Fruit fly (Drosophila melanogaster) whole organism, larva: ENCODE results near the gene cyst.
A peak's percentile ranks its signal among the peaks of the same experiment; 100 is the strongest.

ENCODE experiments used
- noc ChIP-seq: fragments of 200-800 bp; sonication (Bioruptor generic); optimal IDR thresholded peaks from 3 replicates; lab custom pipeline; 2019; ENCODE audit warnings: missing biosample characterization, mild to moderate bottlenecking, missing genetic modification characterization, moderate library complexity

Gene cyst

DNA sequence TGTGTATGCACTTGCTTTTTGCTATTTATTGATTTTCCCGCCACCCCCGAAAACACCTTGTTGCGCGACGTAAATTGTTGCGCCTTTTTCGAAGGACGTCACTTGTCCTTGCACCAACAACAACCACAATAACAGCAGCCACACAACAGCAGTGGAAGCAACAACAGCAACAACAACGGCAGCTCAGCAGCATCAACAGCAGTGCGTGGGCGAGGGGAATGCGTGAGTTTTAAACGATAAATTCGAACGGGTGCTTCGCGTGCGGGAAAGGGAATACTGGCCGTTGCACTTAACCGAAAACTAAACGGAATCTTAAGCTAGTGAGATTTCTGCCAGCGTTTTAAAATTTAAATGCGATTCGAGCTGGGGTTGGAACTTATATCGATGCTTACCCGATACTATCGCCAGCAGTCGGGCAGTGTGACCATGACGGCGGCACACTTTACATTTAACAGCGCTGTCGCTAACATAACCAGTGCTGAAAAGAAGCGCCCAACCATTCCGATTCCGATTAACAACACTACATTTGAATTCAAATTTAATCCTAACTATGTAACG is at the start of gene cyst:
Gene cyst (minus strand): TSS at position 404 of the 558 bp plus-strand sequence.
- TF ChIP-seq noc (tag; lab: Kevin White, UChicago): no peak

DNA sequence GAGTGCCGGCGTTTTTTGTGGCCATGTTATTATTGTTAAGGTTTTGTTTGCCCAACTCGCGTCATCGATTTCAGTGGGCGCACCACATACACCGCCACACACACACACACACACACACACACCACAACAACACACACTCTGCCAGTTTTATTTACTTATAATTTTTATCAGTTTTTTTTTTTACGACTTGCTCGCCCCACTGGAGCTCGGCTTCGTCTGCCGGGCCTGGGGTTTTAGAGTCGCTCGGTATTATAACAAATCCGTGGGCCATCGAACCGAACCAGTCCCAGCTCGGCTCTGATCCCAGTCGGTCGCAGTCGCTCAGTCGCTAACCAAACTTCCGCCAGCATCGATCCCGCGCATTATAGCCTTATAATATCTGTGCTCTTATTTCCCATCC is 40.8 kb upstream of the cyst start:
- TF ChIP-seq noc (tag; lab: Kevin White, UChicago): no peak

DNA sequence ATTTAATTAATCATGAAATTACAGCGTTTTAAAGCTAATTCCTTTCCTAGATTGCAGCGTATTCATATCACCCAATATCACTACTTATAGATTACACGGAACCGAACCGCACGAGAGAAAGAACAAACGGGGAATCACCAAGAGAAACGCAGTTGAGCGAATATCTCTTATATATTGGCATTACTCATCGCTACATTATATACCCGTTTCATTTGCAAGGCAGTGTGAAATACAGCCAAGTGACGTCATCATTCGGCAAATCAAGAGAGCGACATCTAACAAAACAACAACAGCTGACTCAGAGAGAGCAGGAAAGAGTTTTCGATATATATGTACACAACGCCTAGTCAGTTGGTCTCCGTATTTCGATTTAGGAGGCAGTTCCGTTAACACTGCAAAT is 39.6 kb upstream of the cyst start, which contains the start of gene Tep4:
Gene Tep4 (plus strand): TSS at position 350 of the 400 bp plus-strand sequence.
- TF ChIP-seq noc (tag; lab: Kevin White, UChicago): no peak

DNA sequence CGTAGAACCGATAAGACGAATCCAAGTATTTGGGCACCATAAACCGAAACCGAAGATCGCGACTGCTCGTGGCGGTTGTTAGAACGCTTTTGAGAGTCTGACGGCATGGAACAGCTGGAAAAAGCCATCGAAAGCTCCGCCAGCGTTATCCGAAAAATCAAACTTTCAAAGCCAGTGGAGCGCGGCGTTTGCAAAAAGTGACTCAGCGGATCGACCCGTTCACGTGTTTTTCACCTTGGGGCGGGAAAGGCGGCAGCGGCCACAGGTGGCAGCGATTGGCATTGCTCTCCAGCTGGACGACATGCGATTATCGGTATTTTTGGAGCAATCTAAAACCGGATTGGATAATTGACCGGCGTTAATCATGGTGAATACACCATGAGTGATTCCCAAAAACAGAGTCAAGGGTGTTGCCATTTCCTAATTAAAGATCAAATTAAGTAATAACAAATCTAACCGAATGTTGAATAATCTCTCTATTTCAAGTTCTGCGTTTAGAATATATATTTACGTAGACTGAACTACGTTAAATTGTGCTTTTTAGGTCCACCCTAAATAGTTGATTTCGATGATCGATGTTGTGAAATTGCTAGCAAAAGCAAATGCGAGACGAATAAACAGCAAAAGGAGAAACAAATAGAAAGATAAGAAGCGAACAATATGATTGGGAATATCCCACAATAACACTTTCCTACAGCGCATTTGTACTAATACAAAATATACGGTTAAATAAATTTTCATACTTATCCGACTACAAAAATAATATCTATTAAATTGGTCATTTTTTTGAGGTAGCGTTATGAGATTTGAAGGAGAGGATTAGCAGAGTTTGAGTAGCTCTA is 38.5 kb upstream of the cyst start, which contains the start of gene CG10337:
Gene CG10337 (minus strand): TSS at position 91 of the 842 bp plus-strand sequence.
- TF ChIP-seq noc (tag; lab: Kevin White, UChicago): peak; percentile 86

DNA sequence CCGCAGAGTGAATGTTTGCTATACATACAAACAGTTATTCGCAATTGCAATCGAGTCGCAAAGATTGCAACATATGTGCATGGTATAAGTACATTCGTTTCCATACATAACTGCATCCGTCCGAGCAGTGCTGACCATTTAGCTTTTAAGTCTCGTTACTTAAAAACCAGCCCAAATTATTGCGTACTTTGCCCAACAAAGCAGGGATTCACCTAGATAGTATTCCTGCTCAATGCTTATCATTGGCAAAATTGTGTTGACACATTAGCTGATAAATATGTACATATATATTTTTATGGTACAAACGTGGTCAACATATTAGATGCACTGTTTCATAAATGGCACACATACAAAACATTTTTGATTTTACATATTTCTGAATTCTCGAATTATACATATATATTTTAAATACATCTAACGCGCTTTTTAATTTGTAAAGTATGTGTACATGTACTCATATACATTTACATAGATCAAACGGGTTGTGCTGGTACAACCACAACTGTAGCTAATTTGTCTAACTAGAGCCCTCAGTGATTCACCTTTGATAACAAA is 34.5 kb upstream of the cyst start:
- TF ChIP-seq noc (tag; lab: Kevin White, UChicago): peak; percentile 68

DNA sequence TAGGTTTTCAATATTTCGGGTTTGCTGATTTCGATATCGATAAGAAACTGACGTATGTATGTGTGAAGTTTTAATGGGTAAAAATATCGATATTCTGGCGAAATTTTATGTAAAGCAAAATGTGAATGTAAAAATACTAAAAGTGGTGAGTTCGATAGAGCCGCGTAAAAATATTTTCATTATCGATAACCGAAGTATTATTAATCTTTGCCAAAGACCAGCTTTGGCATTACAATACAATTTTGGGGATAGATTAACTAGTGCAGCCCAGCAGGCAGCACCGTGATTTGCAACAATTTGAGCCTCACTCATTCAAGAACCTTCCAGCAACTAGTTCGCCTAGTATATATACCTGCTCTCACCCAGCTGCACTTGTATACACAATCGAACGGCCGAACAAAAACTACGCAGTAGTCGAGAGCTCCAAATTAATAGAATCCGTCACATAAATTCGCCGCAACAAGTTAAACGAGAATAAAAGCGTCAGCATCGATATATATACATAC is 33.8 kb upstream of the cyst start:
- no peak for TF ChIP-seq noc (tag; lab: Kevin White, UChicago)

DNA sequence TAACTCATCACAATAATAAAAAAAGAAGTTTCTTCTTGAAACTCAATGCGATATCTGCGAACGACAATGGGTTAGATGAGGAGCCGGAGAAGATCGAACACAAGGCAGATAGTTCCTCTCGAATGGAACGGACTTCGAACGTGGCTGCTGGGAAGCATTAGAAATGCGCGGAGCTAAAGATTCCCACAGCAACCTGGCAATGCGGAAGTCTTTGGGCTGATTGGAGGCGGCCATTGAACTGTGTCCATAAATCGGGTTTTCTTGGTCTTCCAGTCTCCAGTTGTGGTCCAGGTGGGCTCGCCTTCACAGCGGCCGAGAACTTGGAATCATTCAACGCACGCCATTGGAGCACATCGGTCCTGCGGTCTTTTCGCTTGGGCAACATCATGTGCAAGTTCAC is 31.7 kb upstream of the cyst start, which contains the start of gene CG13081:
Gene CG13081 (plus strand): TSS at position 301 of the 400 bp plus-strand sequence.
- TF ChIP-seq noc (tag; lab: Kevin White, UChicago): no peak

DNA sequence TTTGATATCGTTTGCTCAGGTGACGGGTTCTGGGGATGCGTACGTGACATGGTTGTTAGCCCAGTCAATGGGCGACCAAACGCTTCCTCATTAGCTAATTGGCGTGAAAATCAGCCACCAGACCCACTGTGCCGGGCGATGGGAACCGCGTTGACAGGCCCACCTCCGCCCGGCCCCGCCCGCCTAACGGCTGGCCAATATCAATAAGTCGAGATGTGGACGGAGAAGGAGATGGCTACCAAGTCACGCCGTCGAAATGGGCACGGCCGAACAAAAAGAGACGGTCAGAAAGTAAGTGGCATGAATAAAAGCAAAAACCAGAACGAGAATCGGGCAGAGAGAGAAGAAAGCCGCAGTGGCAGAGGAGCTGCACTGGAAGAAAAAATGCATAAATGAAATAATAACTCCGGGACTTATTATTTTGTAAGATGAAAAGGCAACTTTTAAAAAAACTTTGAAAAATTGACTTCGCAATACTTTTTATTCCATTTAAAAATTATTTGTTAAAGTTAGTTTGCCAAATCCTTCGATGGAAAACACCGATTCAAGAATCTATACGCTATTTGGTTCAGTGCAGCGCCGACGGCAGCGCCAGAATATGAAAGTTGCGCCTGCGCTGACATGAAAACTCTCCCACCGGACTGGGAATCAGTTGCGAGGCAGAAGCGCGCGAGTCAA is 29.4 kb upstream of the cyst start, which contains the start of gene CG13082:
Gene CG13082 (plus strand): TSS at position 647 of the 678 bp plus-strand sequence.
- peak; percentile 68 for TF ChIP-seq noc (tag; lab: Kevin White, UChicago)

DNA sequence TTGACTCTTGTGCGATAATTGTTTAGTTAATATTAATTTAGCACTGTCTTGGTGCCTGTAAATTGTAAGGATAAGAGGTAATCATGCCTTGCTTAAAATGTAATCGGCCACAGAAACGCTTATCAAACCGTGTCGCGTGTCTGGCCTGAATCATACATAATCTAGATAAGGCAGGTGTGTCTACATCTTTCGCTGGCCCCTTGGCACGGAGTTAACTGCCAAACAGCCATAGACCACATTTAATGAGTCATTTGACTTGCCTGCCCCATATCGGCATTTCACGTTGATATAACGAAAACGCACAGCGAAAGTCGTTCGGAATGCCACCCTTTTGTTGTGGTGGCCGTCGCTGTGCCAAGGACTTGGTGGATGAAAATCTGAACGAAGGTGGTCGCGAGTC is 26.7 kb upstream of the cyst start, which contains the start of gene CG31697:
Gene CG31697 (plus strand): TSS at position 215 of the 400 bp plus-strand sequence.
- no peak for TF ChIP-seq noc (tag; lab: Kevin White, UChicago)

DNA sequence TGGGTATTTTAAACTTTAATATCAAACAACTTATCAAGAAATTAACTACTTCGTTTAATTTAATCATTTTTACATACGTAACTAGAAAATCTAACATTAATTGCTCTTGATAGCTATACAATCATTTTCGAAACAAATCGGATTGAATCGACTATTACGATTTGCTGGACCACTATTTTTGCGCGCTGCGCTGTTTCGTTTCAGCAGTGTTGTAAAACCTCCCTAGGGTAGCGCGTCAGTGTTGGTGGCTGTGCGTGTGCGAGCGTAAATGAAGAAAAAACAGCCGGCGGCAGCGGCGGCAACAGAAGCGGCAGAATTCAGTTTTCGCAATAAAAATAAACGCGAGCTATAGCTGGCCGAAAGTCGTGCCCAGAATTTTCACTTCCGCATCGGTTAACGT is 24.7 kb upstream of the cyst start, which contains the start of gene CG33116:
Gene CG33116 (plus strand): TSS at position 233 of the 400 bp plus-strand sequence.
- TF ChIP-seq noc (tag; lab: Kevin White, UChicago): peak; percentile 74

DNA sequence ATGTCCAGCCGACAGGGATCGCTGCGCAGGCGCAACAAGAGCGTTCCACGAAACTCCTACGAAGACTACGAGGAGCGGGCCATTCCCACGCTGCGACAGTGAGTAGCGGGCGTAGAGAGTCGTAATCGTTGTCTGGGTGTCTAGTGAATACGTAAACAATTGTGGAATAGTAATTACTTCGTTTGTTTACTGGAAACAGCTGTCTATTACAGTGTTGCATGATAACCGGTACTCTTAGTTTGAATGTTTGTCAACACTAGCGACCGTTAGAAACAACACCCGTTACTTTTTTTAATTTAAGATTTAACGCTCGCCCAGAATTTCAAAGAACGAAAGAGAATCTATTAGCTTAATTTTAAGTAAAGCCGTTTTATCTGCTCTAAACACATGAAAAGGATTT is 21.5 kb upstream of the cyst start, which contains the start of gene CG10165:
Gene CG10165 (minus strand): TSS at position 214 of the 400 bp plus-strand sequence.
- TF ChIP-seq noc (tag; lab: Kevin White, UChicago): no peak

DNA sequence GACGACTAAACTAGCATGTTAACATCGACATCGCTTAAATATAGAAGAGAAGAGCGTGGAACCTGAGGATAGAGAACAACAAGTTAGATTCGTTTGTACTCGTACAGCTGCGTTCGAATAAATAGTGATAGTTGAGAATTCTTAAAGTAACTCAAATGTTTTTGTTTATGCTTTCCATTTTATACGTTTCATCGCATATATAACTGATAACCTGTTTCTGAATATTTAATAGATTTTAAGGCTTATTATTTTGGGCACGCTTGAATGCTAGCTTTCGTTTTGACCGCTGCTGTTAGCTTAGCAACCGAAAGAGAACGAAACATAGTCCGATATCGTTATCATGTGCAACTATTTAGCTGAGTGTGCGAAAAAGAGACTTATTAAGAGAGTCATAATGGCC is 19.7 kb upstream of the cyst start:
- TF ChIP-seq noc (tag; lab: Kevin White, UChicago): peak; percentile 100

DNA sequence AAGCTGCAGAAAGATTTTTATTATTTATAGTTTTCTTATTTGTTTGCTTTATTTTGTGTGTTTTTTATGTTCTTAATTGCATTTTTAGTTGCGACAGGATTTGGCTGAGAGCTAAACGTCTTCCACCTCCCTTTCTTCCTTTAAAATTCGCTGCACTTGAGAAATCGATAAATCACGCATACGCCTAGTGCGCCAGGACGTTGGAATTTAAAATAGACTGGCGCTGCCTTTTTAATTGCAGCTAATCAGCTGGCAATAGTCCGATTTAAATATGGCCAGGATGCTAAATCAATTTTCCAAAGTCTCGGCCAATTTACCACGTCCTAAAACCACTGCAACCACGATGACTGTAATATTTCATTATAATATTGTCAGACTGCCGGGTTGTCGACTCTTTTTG is 18.3 kb upstream of the cyst start:
- TF ChIP-seq noc (tag; lab: Kevin White, UChicago): no peak

DNA sequence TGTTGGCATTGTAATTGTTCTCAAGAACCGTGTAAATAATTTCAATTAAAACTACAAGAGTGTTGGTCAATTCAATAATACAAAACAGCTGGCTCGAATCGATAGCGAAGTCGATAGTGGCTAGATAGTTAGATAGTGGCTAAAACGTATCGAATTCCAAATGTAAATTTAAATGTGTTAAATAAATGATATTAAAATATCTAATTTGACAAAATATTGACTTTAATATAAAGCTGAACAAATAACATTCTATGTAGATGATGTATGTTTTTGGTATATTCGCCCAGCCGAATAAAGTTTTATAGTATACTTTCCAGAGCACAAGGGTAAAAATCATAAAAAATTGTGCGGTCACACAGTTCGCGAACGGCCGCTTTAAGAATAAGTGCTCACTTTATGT is 17.8 kb upstream of the cyst start, which contains the start of the genes Dpm1 and CG10137:
Gene Dpm1 (minus strand): TSS at position 53 of the 400 bp plus-strand sequence.
Gene CG10137 (plus strand): TSS at position 371 of the 400 bp plus-strand sequence.
- TF ChIP-seq noc (tag; lab: Kevin White, UChicago): no peak

DNA sequence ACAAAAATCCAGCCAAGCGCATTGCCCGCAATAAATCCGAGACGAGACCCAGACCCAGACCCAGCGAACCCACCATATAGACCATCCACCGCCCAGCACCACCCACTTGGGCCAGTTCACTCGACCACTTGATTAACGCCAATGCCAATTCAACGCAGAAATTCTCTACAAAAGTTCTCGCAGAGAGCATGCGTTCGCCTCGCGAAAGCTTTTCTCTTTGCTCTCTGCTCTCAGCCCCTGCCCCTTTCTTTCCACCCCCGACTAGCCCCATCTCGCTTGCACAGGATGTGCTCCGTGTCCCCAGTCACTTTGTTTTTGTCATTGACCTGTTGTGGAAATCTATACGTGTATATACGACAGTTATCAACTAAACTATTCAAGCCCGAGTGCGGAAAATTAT is 11.0 kb upstream of the cyst start:
- no peak for TF ChIP-seq noc (tag; lab: Kevin White, UChicago)
